Worm (Caenorhabditis elegans) whole organism, L3 larva: ENCODE measurements around the gene ubq-1.

Experiments
- ZK546.5 ChIP-seq: sonication (generic microtip); optimal IDR thresholded peaks from 2 replicates; lab custom pipeline; 2017; ENCODE audit warnings: missing biosample characterization, missing genetic modification characterization
- ama-1 ChIP-seq: fragments of 150-350 bp; optimal IDR thresholded peaks from 2 replicates; lab custom pipeline; 2018
- elt-1 ChIP-seq: fragments of 150-350 bp; optimal IDR thresholded peaks from 2 replicates; lab custom pipeline; 2014; ENCODE audit warnings: missing biosample characterization, missing genetic modification characterization
- elt-3 ChIP-seq, 3 experiments: fragments of 150-350 bp in 1 of 3; sonication (generic microtip) in 2 of 3; optimal IDR thresholded peaks; 2 replicates in 2 of 3; 4 replicates in 1 of 3; lab custom pipeline; 2014 to 2017; ENCODE audit warnings: missing biosample characterization in 3 of 3, missing genetic modification characterization in 3 of 3
- fos-1 ChIP-seq: fragments of 150-350 bp; optimal IDR thresholded peaks from 2 replicates; lab custom pipeline; 2014; ENCODE audit warnings: missing biosample characterization, missing genetic modification characterization
- lin-39 ChIP-seq: fragments of 150-350 bp; optimal IDR thresholded peaks from 2 replicates; lab custom pipeline; 2018; ENCODE audit warnings: missing biosample characterization, missing genetic modification reagents, missing genetic modification characterization
- mdl-1 ChIP-seq: fragments of 150-350 bp; optimal IDR thresholded peaks from 2 replicates; lab custom pipeline; 2014; ENCODE audit warnings: missing biosample characterization, missing genetic modification characterization
- nhr-23 ChIP-seq: fragments of 150-350 bp; optimal IDR thresholded peaks from 2 replicates; lab custom pipeline; 2014; ENCODE audit warnings: missing biosample characterization, missing genetic modification reagents, missing genetic modification characterization
- nhr-76 ChIP-seq: fragments of 150-350 bp; sonication (generic microtip); optimal IDR thresholded peaks from 5 replicates; lab custom pipeline; 2014; ENCODE audit warnings: missing biosample characterization, missing genetic modification characterization
- snpc-4 ChIP-seq: fragments of 150-350 bp; optimal IDR thresholded peaks from 2 replicates; lab custom pipeline; 2014; ENCODE audit warnings: missing biosample characterization, missing genetic modification characterization
- tbx-2 ChIP-seq: sonication (generic microtip); optimal IDR thresholded peaks from 2 replicates; lab custom pipeline; 2016; ENCODE audit warnings: mild to moderate bottlenecking, missing genetic modification characterization, missing compliant biosample characterization
- unc-39 ChIP-seq: sonication (generic microtip); optimal IDR thresholded peaks from 4 replicates; lab custom pipeline; 2017; ENCODE audit warnings: missing biosample characterization, missing genetic modification characterization
- zag-1 ChIP-seq: fragments of 150-350 bp; optimal IDR thresholded peaks from 2 replicates; lab custom pipeline; 2014; ENCODE audit warnings: missing biosample characterization, missing genetic modification characterization
- ztf-11 ChIP-seq: fragments of 150-350 bp; optimal IDR thresholded peaks from 2 replicates; lab custom pipeline; 2014; ENCODE audit warnings: missing biosample characterization, missing genetic modification characterization

DNA sequence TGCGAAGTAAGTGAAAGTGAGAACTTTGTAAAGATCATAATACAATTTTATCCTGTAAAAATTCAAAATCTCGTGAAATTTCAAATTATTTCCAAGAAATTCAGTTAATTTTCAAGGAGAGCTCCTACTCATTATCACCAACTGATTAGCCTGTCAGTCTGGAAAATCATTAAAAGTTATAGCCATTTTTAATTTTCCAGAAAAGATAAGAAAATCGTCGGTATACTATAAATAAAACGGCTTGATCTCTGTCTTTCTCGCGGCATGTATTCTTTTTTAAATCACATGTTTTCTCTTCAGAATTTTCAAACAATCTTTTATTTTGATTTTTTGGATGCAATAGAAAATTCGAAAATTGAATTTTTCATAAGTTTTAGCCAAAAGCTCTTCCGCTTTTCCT lies 8.9 kb downstream of the ubq-1 start:
- TF ChIP-seq lin-39 (tag; lab: Kevin White, UChicago), result no peak
- no peak for TF ChIP-seq ztf-11 (tag; lab: Kevin White, UChicago)
- no peak for TF ChIP-seq mdl-1 (tag; lab: Kevin White, UChicago)
- no peak for TF ChIP-seq elt-1 (tag; lab: Kevin White, UChicago)
- no peak for TF ChIP-seq fos-1 (tag; lab: Kevin White, UChicago)
- TF ChIP-seq unc-39 (tag; lab: Kevin White, UChicago), result no peak
- TF ChIP-seq nhr-23 (tag; lab: Kevin White, UChicago), result no peak
- TF ChIP-seq zag-1, result no peak
- TF ChIP-seq nhr-76, result no peak
- TF ChIP-seq tbx-2 (tag; lab: Kevin White, UChicago), result no peak
- TF ChIP-seq ZK546.5 (tag; lab: Kevin White, UChicago), result no peak
- TF ChIP-seq elt-3 (tag; optimal IDR thresholded peaks at IDR 0.05; lab: Kevin White, UChicago), result no peak
- no peak for TF ChIP-seq ama-1 (lab: Kevin White, UChicago)
- no peak for TF ChIP-seq snpc-4 (tag; lab: Kevin White, UChicago)
